Worm (Caenorhabditis elegans): ENCODE data around the gene Y37E11AL.1.
A peak's percentile ranks its signal among the peaks of the same experiment; 100 is the strongest.

Gene Y37E11AL.1

DNA sequence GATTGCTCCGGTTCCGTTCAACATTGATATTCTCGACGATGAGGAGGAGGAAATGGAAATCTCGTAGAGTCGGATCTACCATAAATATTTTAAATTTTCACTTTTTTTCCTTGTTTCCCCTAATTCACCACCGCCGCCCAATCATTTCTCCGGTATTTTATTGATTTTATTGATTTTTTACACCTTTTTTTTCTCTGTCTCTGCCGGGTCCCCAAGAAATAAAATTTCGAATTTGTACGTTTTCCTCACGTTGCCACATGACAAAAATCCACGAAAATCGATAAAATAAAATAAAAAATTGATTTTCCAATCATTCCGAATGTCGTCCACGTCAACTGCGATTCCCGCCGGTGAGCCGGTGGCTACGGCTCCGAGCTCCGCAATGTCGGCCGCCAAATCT lies 11.1 kb upstream of the Y37E11AL.1 start, which contains the start of gene Y37E11AL.2:
Gene Y37E11AL.2, plus strand, starts transcription at position 301 of the 400 bp plus-strand sequence.
- TF ChIP-seq lin-15B (tag; optimal IDR thresholded peaks at IDR 0.05) = no peak
- no peak for TF ChIP-seq nfya-1 (tag; optimal IDR thresholded peaks at IDR 0.05; ENCODE audit: insufficient read depth)

DNA sequence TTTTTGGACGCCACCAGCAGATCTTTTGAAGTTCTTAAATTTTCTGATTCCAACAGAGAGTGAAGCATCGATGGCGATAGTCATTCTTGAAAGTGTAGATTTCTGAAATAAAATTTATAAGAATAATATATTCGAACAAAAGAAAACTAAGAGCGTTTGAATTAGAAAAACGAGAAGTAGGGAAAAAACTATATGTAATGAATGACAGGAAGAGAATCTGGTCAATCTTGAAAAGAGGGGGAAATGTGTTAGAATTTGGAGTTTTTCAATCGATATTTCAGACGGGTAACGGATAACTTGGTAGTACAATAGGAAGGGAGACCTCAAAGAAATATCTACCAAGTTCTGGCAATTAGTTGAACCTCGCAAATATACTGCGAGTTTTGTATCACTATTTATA lies 8.7 kb upstream of the Y37E11AL.1 start, which contains the start of gene Y37E11AL.9:
Gene Y37E11AL.9, minus strand, starts transcription at position 101 of the 400 bp plus-strand sequence.
- no peak for TF ChIP-seq unc-39 (tag; optimal IDR thresholded peaks at IDR 0.05)
- no peak for TF ChIP-seq nhr-67 (tag; optimal IDR thresholded peaks at IDR 0.05)

DNA sequence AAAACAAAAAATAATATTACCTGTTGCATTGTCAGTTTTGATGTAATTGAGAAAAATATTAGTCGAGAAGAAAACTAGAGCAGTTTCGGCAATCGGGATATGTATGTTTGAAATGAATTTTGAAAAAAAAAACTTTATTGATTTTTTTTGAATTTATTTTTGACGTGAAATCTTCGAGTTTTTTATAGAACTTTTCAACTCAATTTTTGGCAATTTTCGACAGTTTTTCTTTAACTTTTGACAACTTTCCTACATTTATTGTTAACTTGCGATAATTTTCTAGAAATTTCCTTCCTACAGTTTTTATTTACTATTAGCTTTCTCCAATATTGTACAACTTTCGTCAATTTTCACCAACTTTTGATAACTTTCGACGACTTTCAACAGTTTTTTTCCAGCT lies 7.4 kb upstream of the Y37E11AL.1 start, which contains the start of gene Y37E11AL.12:
Gene Y37E11AL.12, minus strand, starts transcription at position 101 of the 400 bp plus-strand sequence.
- TF ChIP-seq nhr-25 (tag; optimal IDR thresholded peaks at IDR 0.05) = no peak
- TF ChIP-seq nhr-77 (tag; optimal IDR thresholded peaks at IDR 0.05) = no peak
- TF ChIP-seq daf-12 (tag; optimal IDR thresholded peaks at IDR 0.05) = no peak
- no peak for TF ChIP-seq lsy-12 (tag; optimal IDR thresholded peaks at IDR 0.05)
- TF ChIP-seq ceh-9 (tag; optimal IDR thresholded peaks at IDR 0.05) = no peak
- no peak for TF ChIP-seq mdl-1 (tag; optimal IDR thresholded peaks at IDR 0.05)
- no peak for TF ChIP-seq aly-2 (tag; optimal IDR thresholded peaks at IDR 0.05)
- TF ChIP-seq jun-1 (tag; optimal IDR thresholded peaks at IDR 0.05) = no peak
- TF ChIP-seq lin-15B (tag; optimal IDR thresholded peaks at IDR 0.05) = no peak
- no peak for TF ChIP-seq unc-62 (GFP tag; optimal IDR thresholded peaks at IDR 0.05)
- TF ChIP-seq egl-5 (tag; optimal IDR thresholded peaks at IDR 0.05) = no peak
- TF ChIP-seq sea-2 (GFP tag; optimal IDR thresholded peaks at IDR 0.05) = no peak
- TF ChIP-seq mml-1 (tag; optimal IDR thresholded peaks at IDR 0.05) = no peak
- no peak for TF ChIP-seq ceh-16 (tag; optimal IDR thresholded peaks at IDR 0.05)
- TF ChIP-seq tbx-2 (tag; optimal IDR thresholded peaks at IDR 0.05) = no peak
- TF ChIP-seq fos-1 (tag; optimal IDR thresholded peaks at IDR 0.05) = no peak
- TF ChIP-seq ZK546.5 (tag; optimal IDR thresholded peaks at IDR 0.05) = no peak

DNA sequence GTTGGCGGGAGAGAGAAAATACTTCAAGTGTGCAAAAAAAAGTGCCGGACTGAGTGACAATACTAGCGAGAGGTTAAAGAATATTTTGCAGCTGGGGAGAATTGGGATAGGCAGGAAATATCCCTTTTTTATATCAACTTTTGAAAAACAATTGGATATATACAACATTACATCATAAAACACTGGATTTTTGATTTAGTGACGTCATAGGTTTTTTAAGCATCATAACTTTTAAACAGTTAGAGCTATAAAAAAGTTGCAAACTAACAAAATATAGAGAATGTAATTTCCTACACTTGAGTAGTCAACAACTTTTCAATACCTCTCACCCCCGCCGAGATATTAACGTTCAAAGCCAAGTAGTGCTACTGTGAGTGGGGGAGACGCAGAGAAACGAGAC lies 1.4 kb downstream of the Y37E11AL.1 start:
- no peak for TF ChIP-seq nhr-25 (tag; optimal IDR thresholded peaks at IDR 0.05)
- no peak for TF ChIP-seq nhr-237 (tag; optimal IDR thresholded peaks at IDR 0.05)
- TF ChIP-seq ztf-11 (tag; optimal IDR thresholded peaks at IDR 0.05) = no peak
- TF ChIP-seq nhr-12 (tag; optimal IDR thresholded peaks at IDR 0.05) = no peak
- no peak for TF ChIP-seq ceh-16 (tag; optimal IDR thresholded peaks at IDR 0.05)
- TF ChIP-seq nfya-1 (tag; optimal IDR thresholded peaks at IDR 0.05; ENCODE audit: insufficient read depth) = no peak
- no peak for TF ChIP-seq R02D3.7 (tag; optimal IDR thresholded peaks at IDR 0.05)
- TF ChIP-seq jun-1 (tag; optimal IDR thresholded peaks at IDR 0.05) = no peak
- TF ChIP-seq unc-39 (tag; optimal IDR thresholded peaks at IDR 0.05) = no peak
- no peak for TF ChIP-seq aly-2 (tag; optimal IDR thresholded peaks at IDR 0.05)
- no peak for TF ChIP-seq unc-62 (GFP tag; optimal IDR thresholded peaks at IDR 0.05)
- TF ChIP-seq ceh-28 (tag; optimal IDR thresholded peaks at IDR 0.05) = no peak
- no peak for TF ChIP-seq nhr-77 (tag; optimal IDR thresholded peaks at IDR 0.05)
- TF ChIP-seq lin-39 (tag; optimal IDR thresholded peaks at IDR 0.05) = no peak
- no peak for TF ChIP-seq mdl-1 (tag; optimal IDR thresholded peaks at IDR 0.05)
- TF ChIP-seq mml-1 (tag; optimal IDR thresholded peaks at IDR 0.05) = no peak

DNA sequence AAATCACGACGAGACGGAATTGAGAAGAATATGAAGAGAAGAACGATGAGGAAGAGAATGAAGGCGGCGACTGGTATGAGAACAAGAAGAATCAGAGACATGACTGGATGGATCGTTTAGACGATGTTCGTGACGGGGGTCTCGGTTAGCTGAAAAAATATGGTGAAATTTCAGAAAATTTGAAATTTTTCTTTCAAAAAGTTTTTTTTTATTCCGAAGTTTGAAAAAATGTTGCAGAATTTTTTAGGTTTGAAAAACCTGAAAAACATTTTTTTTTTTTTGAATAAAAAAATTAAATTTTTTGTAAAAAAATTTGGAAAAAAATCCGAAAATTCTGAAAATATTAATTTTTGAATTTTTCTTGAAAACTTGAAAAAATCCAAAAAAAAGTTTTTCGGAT lies 9.8 kb downstream of the Y37E11AL.1 start, which contains the start of gene Y37E11AM.3:
Gene Y37E11AM.3, minus strand, starts transcription at position 101 of the 400 bp plus-strand sequence.
- TF ChIP-seq egl-5 (tag; optimal IDR thresholded peaks at IDR 0.05) = no peak
- TF ChIP-seq nhr-25 (tag; optimal IDR thresholded peaks at IDR 0.05) = no peak
- no peak for TF ChIP-seq nhr-237 (tag; optimal IDR thresholded peaks at IDR 0.05)
- TF ChIP-seq egl-27 (tag; optimal IDR thresholded peaks at IDR 0.05) = no peak
- no peak for TF ChIP-seq ceh-16 (tag; optimal IDR thresholded peaks at IDR 0.05)
- TF ChIP-seq snpc-4 (tag; optimal IDR thresholded peaks at IDR 0.05) = no peak
- no peak for TF ChIP-seq hmg-11 (tag; optimal IDR thresholded peaks at IDR 0.05)
- TF ChIP-seq nfya-1 (tag; optimal IDR thresholded peaks at IDR 0.05; ENCODE audit: insufficient read depth) = no peak
- no peak for TF ChIP-seq lsy-12 (tag; optimal IDR thresholded peaks at IDR 0.05)
- TF ChIP-seq ceh-9 (tag; optimal IDR thresholded peaks at IDR 0.05) = no peak

DNA sequence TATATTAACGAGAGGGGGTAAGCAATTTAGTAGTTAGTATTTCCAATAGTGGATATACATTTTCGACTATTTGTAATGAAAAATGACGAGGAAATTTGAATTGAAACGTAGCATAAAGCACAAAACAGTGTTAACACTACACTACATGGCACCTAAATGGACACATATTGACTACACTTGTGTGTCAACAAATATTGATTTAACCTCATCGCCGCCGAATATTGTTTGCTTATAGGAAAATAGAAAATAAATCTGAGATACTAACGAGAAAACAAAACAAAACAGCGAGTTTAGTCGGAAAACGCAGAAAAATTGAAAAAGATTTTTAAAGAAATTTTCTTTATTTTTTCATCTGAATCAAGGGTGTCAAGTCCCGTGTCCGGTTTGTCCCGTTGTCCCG lies 11.3 kb downstream of the Y37E11AL.1 start:
- TF ChIP-seq sea-2 (GFP tag; optimal IDR thresholded peaks at IDR 0.05) (no peak), pha-4 (tag; optimal IDR thresholded peaks at IDR 0.05) (peak; percentile 76)

All from whole organism, L3 larva.